Worm (Caenorhabditis elegans) whole organism, L3 larva: Measurements from ENCODE around the gene Y116A8C.468.

Experiments
- ZK546.5 ChIP-seq: sonication (generic microtip); optimal IDR thresholded peaks from 2 replicates; lab custom pipeline; 2017; ENCODE audit warnings: missing biosample characterization, missing genetic modification characterization
- ceh-28 ChIP-seq: fragments of 150-350 bp; optimal IDR thresholded peaks from 2 replicates; lab custom pipeline; 2014; ENCODE audit warnings: missing biosample characterization, missing genetic modification reagents, missing genetic modification characterization
- daf-12 ChIP-seq: fragments of 150-350 bp; optimal IDR thresholded peaks from 2 replicates; lab custom pipeline; 2014; ENCODE audit warnings: missing biosample characterization, missing genetic modification reagents, missing genetic modification characterization
- elt-1 ChIP-seq: fragments of 150-350 bp; optimal IDR thresholded peaks from 2 replicates; lab custom pipeline; 2014; ENCODE audit warnings: missing biosample characterization, missing genetic modification characterization
- elt-2 ChIP-seq: sonication (generic microtip); optimal IDR thresholded peaks from 2 replicates; lab custom pipeline; 2016; ENCODE audit warnings: missing genetic modification reagents, mild to moderate bottlenecking, missing genetic modification characterization, missing compliant biosample characterization
- elt-3 ChIP-seq, 3 experiments: fragments of 150-350 bp in 1 of 3; sonication (generic microtip) in 2 of 3; optimal IDR thresholded peaks; 2 replicates in 2 of 3; 4 replicates in 1 of 3; lab custom pipeline; 2014 to 2017; ENCODE audit warnings: missing biosample characterization in 3 of 3, missing genetic modification characterization in 3 of 3
- eor-1 ChIP-seq, 2 experiments: fragments of 150-350 bp; optimal IDR thresholded peaks; 2 replicates each; lab custom pipeline; 2014 to 2018; ENCODE audit warnings: missing biosample characterization in 2 of 2, missing genetic modification characterization in 2 of 2
- fos-1 ChIP-seq: fragments of 150-350 bp; optimal IDR thresholded peaks from 2 replicates; lab custom pipeline; 2014; ENCODE audit warnings: missing biosample characterization, missing genetic modification characterization
- lsy-12 ChIP-seq: sonication (generic microtip); optimal IDR thresholded peaks from 2 replicates; lab custom pipeline; 2016; ENCODE audit warnings: mild to moderate bottlenecking, missing genetic modification characterization, missing compliant biosample characterization
- mdl-1 ChIP-seq: fragments of 150-350 bp; optimal IDR thresholded peaks from 2 replicates; lab custom pipeline; 2014; ENCODE audit warnings: missing biosample characterization, missing genetic modification characterization
- mml-1 ChIP-seq: fragments of 150-350 bp; sonication (generic microtip); optimal IDR thresholded peaks from 3 replicates; lab custom pipeline; 2014; ENCODE audit warnings: missing biosample characterization, missing genetic modification characterization
- nhr-11 ChIP-seq: fragments of 150-350 bp; optimal IDR thresholded peaks from 2 replicates; lab custom pipeline; 2014; ENCODE audit warnings: missing biosample characterization, missing genetic modification characterization
- nhr-23 ChIP-seq: fragments of 150-350 bp; optimal IDR thresholded peaks from 2 replicates; lab custom pipeline; 2014; ENCODE audit warnings: missing biosample characterization, missing genetic modification reagents, missing genetic modification characterization
- nhr-28 ChIP-seq: fragments of 150-350 bp; optimal IDR thresholded peaks from 2 replicates; lab custom pipeline; 2014; ENCODE audit warnings: missing biosample characterization, missing genetic modification characterization
- nhr-76 ChIP-seq: fragments of 150-350 bp; sonication (generic microtip); optimal IDR thresholded peaks from 5 replicates; lab custom pipeline; 2014; ENCODE audit warnings: missing biosample characterization, missing genetic modification characterization
- pqm-1 ChIP-seq: fragments of 150-350 bp; optimal IDR thresholded peaks from 2 replicates; lab custom pipeline; 2017; ENCODE audit warnings: missing biosample characterization, missing genetic modification characterization, inconsistent platforms
- snpc-4 ChIP-seq: fragments of 150-350 bp; optimal IDR thresholded peaks from 2 replicates; lab custom pipeline; 2014; ENCODE audit warnings: missing biosample characterization, missing genetic modification characterization
- tbx-2 ChIP-seq: sonication (generic microtip); optimal IDR thresholded peaks from 2 replicates; lab custom pipeline; 2016; ENCODE audit warnings: mild to moderate bottlenecking, missing genetic modification characterization, missing compliant biosample characterization
- ztf-4 ChIP-seq: fragments of 150-350 bp; optimal IDR thresholded peaks from 2 replicates; lab custom pipeline; 2014; ENCODE audit warnings: missing biosample characterization, missing genetic modification characterization

The Y116A8C.468 gene

DNA sequence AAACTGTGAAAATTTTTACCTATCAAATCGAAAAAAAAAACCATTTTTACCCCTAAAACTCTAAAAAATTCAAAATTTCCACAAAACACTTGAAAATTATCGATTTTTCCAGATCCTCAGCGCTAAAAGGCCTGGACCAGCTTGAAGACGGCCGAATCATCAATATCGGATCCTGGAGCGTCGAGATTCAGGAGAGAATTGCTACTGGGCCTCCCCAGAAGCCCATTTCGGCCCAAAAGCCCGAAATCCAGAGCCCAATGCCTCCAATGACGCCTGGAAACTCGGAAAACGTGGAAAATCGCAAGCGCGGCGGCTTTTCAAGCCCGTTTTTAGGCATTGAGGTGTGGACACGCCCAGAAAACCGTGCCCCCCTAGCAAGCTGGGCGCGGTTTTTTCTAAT lies 34.2 kb downstream of the Y116A8C.468 start:
- TF ChIP-seq mml-1 (tag; lab: Kevin White, UChicago), result no peak
- TF ChIP-seq mdl-1 (tag; lab: Kevin White, UChicago), result no peak
- no peak for TF ChIP-seq elt-2 (tag; lab: Kevin White, UChicago)
- TF ChIP-seq fos-1, result no peak
- no peak for TF ChIP-seq pqm-1 (tag; lab: Kevin White, UChicago)
- no peak for TF ChIP-seq lsy-12 (tag; lab: Kevin White, UChicago)
- no peak for TF ChIP-seq eor-1 (tag; optimal IDR thresholded peaks at IDR 0.05; lab: Kevin White, UChicago)
- TF ChIP-seq ztf-4 (tag; lab: Kevin White, UChicago), result no peak
- TF ChIP-seq daf-12 (tag; lab: Kevin White, UChicago), result no peak
- TF ChIP-seq ZK546.5 (tag; lab: Kevin White, UChicago), result no peak
- TF ChIP-seq tbx-2 (tag; lab: Kevin White, UChicago), result no peak
- no peak for TF ChIP-seq nhr-23 (tag; lab: Kevin White, UChicago)
- TF ChIP-seq elt-1, result no peak
- TF ChIP-seq elt-3 (tag; optimal IDR thresholded peaks at IDR 0.05; lab: Kevin White, UChicago), result no peak
- no peak for TF ChIP-seq nhr-11 (tag; lab: Kevin White, UChicago)
- TF ChIP-seq ceh-28 (tag; lab: Kevin White, UChicago), result no peak
- TF ChIP-seq snpc-4 (tag; lab: Kevin White, UChicago), result no peak

DNA sequence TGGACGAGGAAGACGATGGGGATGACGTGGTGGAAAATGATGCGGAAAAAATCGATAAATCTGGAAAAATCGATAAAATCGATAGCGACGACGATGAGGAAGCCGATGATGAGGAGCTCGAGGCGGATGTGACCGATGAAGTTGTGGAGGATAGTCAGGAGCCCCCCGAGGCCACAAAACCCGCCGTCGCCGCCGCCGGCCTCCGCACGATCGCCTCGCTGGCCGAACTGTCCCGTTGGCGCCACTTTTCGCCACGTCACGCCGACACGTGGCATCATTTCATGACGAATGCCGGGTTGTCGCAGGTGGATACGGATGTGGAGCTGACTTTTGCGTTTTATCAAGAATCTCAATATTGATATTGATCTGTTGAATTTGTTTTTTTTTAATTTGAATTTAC lies 44.3 kb downstream of the Y116A8C.468 start:
- TF ChIP-seq nhr-28 (tag; lab: Kevin White, UChicago) (no peak), nhr-76 (tag; lab: Kevin White, UChicago) (no peak), ceh-28 (tag; lab: Kevin White, UChicago) (peak; percentile 25)
